Fruit fly (Drosophila melanogaster) Kc167 (cell line): Measurements from ENCODE around the gene CG31805.

Source experiments
- Myc ChIP-seq: fragments of >200 bp; optimal IDR thresholded peaks from 2 replicates; lab custom pipeline; 2017; ENCODE audit warnings: missing external identifiers
- Sin3A ChIP-seq: fragments of >200 bp; optimal IDR thresholded peaks from 2 replicates; lab custom pipeline; 2018; ENCODE audit warnings: missing external identifiers
- insv ChIP-seq: fragments of >200 bp; optimal IDR thresholded peaks from 3 replicates; lab custom pipeline; 2018; ENCODE audit warnings: missing external identifiers
- psq ChIP-seq: fragments of >200 bp; optimal IDR thresholded peaks from 2 replicates; lab custom pipeline; 2017; ENCODE audit warnings: missing external identifiers
- ttk ChIP-seq: sonication (Bioruptor generic); optimal IDR thresholded peaks from 2 replicates; lab custom pipeline; 2017; ENCODE audit warnings: missing external identifiers

- no peak for TF ChIP-seq Sin3A (lab: Kevin White, UChicago)
- no peak for TF ChIP-seq psq
- no peak for TF ChIP-seq Myc (lab: Kevin White, UChicago)
- TF ChIP-seq insv (lab: Kevin White, UChicago), result no peak
- TF ChIP-seq ttk (lab: Kevin White, UChicago), result no peak
These were observed 1.7 kb upstream of the CG31805 start, which contains the start of gene CG12288 for dm6 chr2L:16902003-16902402.
